Fruit fly (Drosophila melanogaster): Measurements from ENCODE around the gene saturn.

saturn gene

DNA sequence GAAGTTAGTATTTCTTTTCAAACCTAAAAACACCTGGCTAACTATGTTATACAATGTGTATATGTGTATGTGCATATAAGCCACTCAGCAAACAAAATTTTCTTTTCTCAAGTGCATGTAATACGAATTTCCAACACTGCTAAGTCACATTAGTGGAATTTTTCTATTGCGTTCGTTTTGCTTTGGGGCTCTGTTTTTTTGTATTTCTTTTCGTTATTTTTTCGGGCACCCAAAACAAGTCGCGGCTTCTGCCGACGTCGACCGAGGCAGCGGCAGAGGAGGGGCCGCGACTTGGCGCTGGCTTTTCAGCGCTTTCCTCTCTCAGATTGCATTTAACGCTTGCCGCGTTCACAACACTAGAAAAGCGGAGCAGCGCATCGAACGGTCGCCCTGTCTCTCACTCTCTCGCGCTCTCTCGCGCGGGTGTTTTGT lies 16.3 kb downstream of the saturn start (continued):
- TF ChIP-seq Sox15 (GFP tag; optimal IDR thresholded peaks at IDR 0.05): no peak
- TF ChIP-seq Smox (GFP tag; optimal IDR thresholded peaks at IDR 0.05): no peak
- TF ChIP-seq pdm3 (GFP tag; optimal IDR thresholded peaks at IDR 0.05): no peak
- TF ChIP-seq CG6854 (GFP tag; optimal IDR thresholded peaks at IDR 0.05): no peak
- no peak for TF ChIP-seq Hr39 (GFP tag; optimal IDR thresholded peaks at IDR 0.05)
- TF ChIP-seq fd59A (GFP tag; optimal IDR thresholded peaks at IDR 0.05): no peak
- no peak for TF ChIP-seq cyc (GFP tag; optimal IDR thresholded peaks at IDR 0.05)
- no peak for TF ChIP-seq acj6 (GFP tag; optimal IDR thresholded peaks at IDR 0.05)
- no peak for TF ChIP-seq CG10669 (GFP tag; optimal IDR thresholded peaks at IDR 0.05)
- TF ChIP-seq Eip93F (GFP tag; optimal IDR thresholded peaks at IDR 0.05): no peak
- no peak; the same call in 1 of the 2 replicates for TF ChIP-seq CG11294 (GFP tag; IDR thresholded peaks at IDR 0.05)
- peak; percentile 51 for TF ChIP-seq CG15336 (GFP tag; IDR thresholded peaks at IDR 0.05)
- no peak for TF ChIP-seq net (GFP tag; optimal IDR thresholded peaks at IDR 0.05)
- no peak for TF ChIP-seq CG11762 (GFP tag; optimal IDR thresholded peaks at IDR 0.05; ENCODE audit: insufficient read depth)
- peak in 1 of 2 experiments; percentile 10 for TF ChIP-seq salr (GFP tag; optimal IDR thresholded peaks at IDR 0.05)
- TF ChIP-seq CG9139 (GFP tag; optimal IDR thresholded peaks at IDR 0.05): no peak
- TF ChIP-seq CG6808 (GFP tag; optimal IDR thresholded peaks at IDR 0.05): no peak
- no peak for TF ChIP-seq CG3919 (GFP tag; optimal IDR thresholded peaks at IDR 0.05)
- TF ChIP-seq CG3032 (tag; optimal IDR thresholded peaks at IDR 0.05): no peak
- TF ChIP-seq achi (GFP tag; optimal IDR thresholded peaks at IDR 0.05): no peak
- TF ChIP-seq Sox14 (GFP tag; optimal IDR thresholded peaks at IDR 0.05): no peak
- peak; percentile 14 for TF ChIP-seq OdsH (GFP tag; optimal IDR thresholded peaks at IDR 0.05)
- TF ChIP-seq CG32006 (GFP tag; optimal IDR thresholded peaks at IDR 0.05): peak; percentile 56
- no peak for TF ChIP-seq fkh (GFP tag; optimal IDR thresholded peaks at IDR 0.05)
- TF ChIP-seq ss (GFP tag; optimal IDR thresholded peaks at IDR 0.05): no peak
- peak; percentile 80 for TF ChIP-seq CG6276 (GFP tag; optimal IDR thresholded peaks at IDR 0.05)
- TF ChIP-seq CG4318 (GFP tag; optimal IDR thresholded peaks at IDR 0.05): no peak
- no peak for TF ChIP-seq Eip75B (GFP tag; optimal IDR thresholded peaks at IDR 0.05)
- peak; percentile 29 for TF ChIP-seq Lpt (GFP tag; optimal IDR thresholded peaks at IDR 0.05)

DNA sequence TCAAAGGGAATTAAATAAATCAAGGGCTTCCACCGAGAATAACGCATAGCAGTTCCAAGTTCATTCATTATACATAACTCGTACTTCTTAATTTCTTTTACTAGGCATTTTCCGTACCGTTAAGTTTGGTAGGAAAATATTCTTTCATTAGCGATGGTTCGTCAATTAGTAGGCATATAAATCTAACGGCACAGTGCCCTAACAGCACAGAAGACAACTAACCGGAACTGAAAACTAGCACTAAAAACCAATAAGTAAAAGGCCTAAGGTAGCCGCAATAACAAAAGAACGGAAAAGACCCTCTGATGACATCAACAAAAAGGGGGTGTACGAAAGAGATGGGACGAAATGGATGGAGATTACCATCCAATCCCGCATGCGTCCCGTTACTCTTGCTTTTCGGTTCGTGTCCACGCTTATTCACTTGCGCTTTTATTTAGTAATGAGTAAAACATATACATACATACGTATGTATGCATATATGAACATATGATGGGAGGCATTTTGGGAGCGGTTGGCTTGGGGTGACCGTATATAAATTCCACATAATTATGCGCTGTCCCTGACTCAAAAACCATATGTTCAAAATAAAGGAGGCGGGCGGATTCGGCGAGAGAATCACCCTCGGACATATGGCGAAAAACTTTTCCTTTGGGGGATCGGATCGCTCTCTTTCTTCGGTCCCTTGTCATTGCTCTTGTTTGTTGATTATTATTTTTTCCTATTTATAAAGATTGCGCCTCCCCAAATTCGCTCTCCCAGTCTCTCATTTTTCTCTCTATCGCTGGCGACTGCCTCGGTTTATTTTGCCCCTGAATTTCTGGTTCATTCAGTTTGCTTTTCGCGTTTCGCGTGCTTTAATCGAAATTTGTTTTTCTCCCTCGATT lies 17.7 kb downstream of the saturn start:
- TF ChIP-seq CG10669 (GFP tag; optimal IDR thresholded peaks at IDR 0.05) (no peak), esn (GFP tag; optimal IDR thresholded peaks at IDR 0.05) (no peak), fkh (GFP tag; optimal IDR thresholded peaks at IDR 0.05) (no peak), CG31627 (GFP tag; optimal IDR thresholded peaks at IDR 0.05) (no peak), net (GFP tag; optimal IDR thresholded peaks at IDR 0.05) (peak; percentile 17), Hr39 (GFP tag; optimal IDR thresholded peaks at IDR 0.05) (no peak), Ets96B (tag; optimal IDR thresholded peaks at IDR 0.05) (no peak), CG15336 (GFP tag; IDR thresholded peaks at IDR 0.05) (no peak), acj6 (GFP tag; optimal IDR thresholded peaks at IDR 0.05) (no peak), Sox15 (GFP tag; optimal IDR thresholded peaks at IDR 0.05) (no peak), Gug (GFP tag; IDR thresholded peaks at IDR 0.05) (no peak), CG3032 (tag; optimal IDR thresholded peaks at IDR 0.05) (no peak), Blimp-1 (GFP tag; optimal IDR thresholded peaks at IDR 0.05) (peak; percentile 55), achi (GFP tag; optimal IDR thresholded peaks at IDR 0.05) (no peak), CG9139 (GFP tag; optimal IDR thresholded peaks at IDR 0.05) (no peak), CG6854 (GFP tag; optimal IDR thresholded peaks at IDR 0.05) (no peak), Eip75B (GFP tag; optimal IDR thresholded peaks at IDR 0.05) (no peak), Lpt (GFP tag; optimal IDR thresholded peaks at IDR 0.05) (no peak), Met (GFP tag; optimal IDR thresholded peaks at IDR 0.05) (no peak), CG8119 (GFP tag; IDR thresholded peaks at IDR 0.05) (0 out of 3 replicates have a peak, but pooled peaks have one; percentile 17), CG6163 (GFP tag; IDR thresholded peaks at IDR 0.05) (0 out of 3 replicates have a peak, but pooled peaks have one; percentile 14), topi (GFP tag; optimal IDR thresholded peaks at IDR 0.05) (no peak), Eip78C (GFP tag) (peak; percentile 22), dsx (GFP tag; optimal IDR thresholded peaks at IDR 0.05; ENCODE audit: poor library complexity, severe bottlenecking) (no peak), CG8319 (GFP tag; optimal IDR thresholded peaks at IDR 0.05) (no peak)

Measured in whole organism, prepupa.